Worm (Caenorhabditis elegans) whole organism, mixed stage, embryonic: ENCODE results near the gene Y17G9B.4.

ENCODE experiments used
- M03D4.4 ChIP-seq: sonication (generic microtip); optimal IDR thresholded peaks from 2 replicates; lab custom pipeline; 2017; ENCODE audit warnings: mild to moderate bottlenecking, missing genetic modification characterization, missing compliant biosample characterization
- bed-3 ChIP-seq: fragments of 200-800 bp; sonication (Bioruptor generic); optimal IDR thresholded peaks from 3 replicates; lab custom pipeline; 2018; ENCODE audit warnings: mild to moderate bottlenecking, missing genetic modification characterization, moderate library complexity, missing compliant biosample characterization
- blmp-1 ChIP-seq: fragments of 150-350 bp; optimal IDR thresholded peaks from 2 replicates; lab custom pipeline; 2014; ENCODE audit warnings: missing biosample characterization, missing genetic modification characterization
- ceh-39 ChIP-seq: fragments of 150-350 bp; optimal IDR thresholded peaks from 2 replicates; lab custom pipeline; 2014; ENCODE audit warnings: missing biosample characterization, missing genetic modification characterization
- ceh-43 ChIP-seq: fragments of 200-800 bp; sonication (Bioruptor generic); optimal IDR thresholded peaks from 2 replicates; lab custom pipeline; 2018; ENCODE audit warnings: mild to moderate bottlenecking, missing genetic modification characterization, moderate library complexity, missing compliant biosample characterization
- ceh-83 ChIP-seq: fragments of 200-800 bp; sonication (Bioruptor generic); optimal IDR thresholded peaks from 2 replicates; lab custom pipeline; 2018; ENCODE audit warnings: mild to moderate bottlenecking, missing genetic modification characterization, missing compliant biosample characterization
- cnd-1 ChIP-seq: fragments of 200-800 bp; sonication (Bioruptor generic); optimal IDR thresholded peaks from 2 replicates; lab custom pipeline; 2018; ENCODE audit warnings: mild to moderate bottlenecking, missing genetic modification characterization, missing compliant biosample characterization
- drap-1 ChIP-seq: fragments of 200-800 bp; sonication (Bioruptor generic); optimal IDR thresholded peaks from 3 replicates; lab custom pipeline; 2018; ENCODE audit warnings: mild to moderate bottlenecking, missing genetic modification characterization, missing compliant biosample characterization
- elt-3 ChIP-seq: fragments of 150-350 bp; optimal IDR thresholded peaks from 2 replicates; lab custom pipeline; 2014; ENCODE audit warnings: missing biosample characterization, missing genetic modification characterization
- flh-1 ChIP-seq: fragments of 200-800 bp; sonication (Bioruptor generic); optimal IDR thresholded peaks from 2 replicates; lab custom pipeline; 2018; ENCODE audit warnings: mild to moderate bottlenecking, missing genetic modification characterization, moderate library complexity, missing compliant biosample characterization
- ham-2 ChIP-seq: fragments of 200-800 bp; sonication (Bioruptor generic); optimal IDR thresholded peaks from 2 replicates; lab custom pipeline; 2018; ENCODE audit warnings: mild to moderate bottlenecking, missing genetic modification characterization, missing compliant biosample characterization
- lin-13 ChIP-seq: fragments of 150-350 bp; optimal IDR thresholded peaks from 2 replicates; lab custom pipeline; 2014; ENCODE audit warnings: missing biosample characterization, missing genetic modification characterization
- lin-32 ChIP-seq: fragments of 200-800 bp; sonication (Bioruptor generic); optimal IDR thresholded peaks from 2 replicates; lab custom pipeline; 2018; ENCODE audit warnings: mild to moderate bottlenecking, missing genetic modification characterization, missing compliant biosample characterization
- lsy-2 ChIP-seq: fragments of 150-350 bp; optimal IDR thresholded peaks from 2 replicates; lab custom pipeline; 2014; ENCODE audit warnings: missing biosample characterization, missing genetic modification characterization
- mab-5 ChIP-seq: fragments of 150-350 bp; optimal IDR thresholded peaks from 2 replicates; lab custom pipeline; 2014; ENCODE audit warnings: missing biosample characterization, missing genetic modification characterization
- mep-1 ChIP-seq: fragments of 150-350 bp; optimal IDR thresholded peaks from 2 replicates; lab custom pipeline; 2017; ENCODE audit warnings: missing biosample characterization, missing genetic modification reagents, missing genetic modification characterization, inconsistent platforms
- mls-2 ChIP-seq: sonication (generic microtip); optimal IDR thresholded peaks from 2 replicates; lab custom pipeline; 2016; ENCODE audit warnings: mild to moderate bottlenecking, missing genetic modification characterization, moderate library complexity, missing compliant biosample characterization
- nhr-12 ChIP-seq: fragments of 150-350 bp; optimal IDR thresholded peaks from 2 replicates; lab custom pipeline; 2014; ENCODE audit warnings: missing biosample characterization, missing genetic modification characterization
- nhr-2 ChIP-seq: fragments of 150-350 bp; optimal IDR thresholded peaks from 2 replicates; lab custom pipeline; 2014; ENCODE audit warnings: missing biosample characterization, missing genetic modification characterization
- nhr-28 ChIP-seq: fragments of 150-350 bp; optimal IDR thresholded peaks from 2 replicates; lab custom pipeline; 2014; ENCODE audit warnings: missing biosample characterization, missing genetic modification characterization
- nhr-76 ChIP-seq: sonication (generic microtip); optimal IDR thresholded peaks from 2 replicates; lab custom pipeline; 2017; ENCODE audit warnings: missing biosample characterization, missing genetic modification characterization
- pha-4 ChIP-seq: fragments of 150-350 bp; optimal IDR thresholded peaks from 2 replicates; lab custom pipeline; 2018; ENCODE audit warnings: missing biosample characterization, missing genetic modification reagents, missing genetic modification characterization
- sem-2 ChIP-seq: fragments of 200-800 bp; sonication (Bioruptor generic); optimal IDR thresholded peaks from 2 replicates; lab custom pipeline; 2018; ENCODE audit warnings: mild to moderate bottlenecking, missing genetic modification characterization, missing compliant biosample characterization
- snpc-4 ChIP-seq: fragments of 150-350 bp; optimal IDR thresholded peaks from 2 replicates; lab custom pipeline; 2014; ENCODE audit warnings: missing biosample characterization, missing genetic modification characterization
- sptf-1 ChIP-seq: sonication (generic microtip); optimal IDR thresholded peaks from 2 replicates; lab custom pipeline; 2017; ENCODE audit warnings: mild to moderate bottlenecking, missing genetic modification characterization, moderate library complexity, missing compliant biosample characterization
- tbx-8 ChIP-seq: fragments of 200-800 bp; sonication (Bioruptor generic); optimal IDR thresholded peaks from 2 replicates; lab custom pipeline; 2018; ENCODE audit warnings: mild to moderate bottlenecking, missing genetic modification characterization, moderate library complexity, missing compliant biosample characterization
- unc-120 ChIP-seq: sonication (generic microtip); optimal IDR thresholded peaks from 2 replicates; lab custom pipeline; 2017; ENCODE audit warnings: missing genetic modification characterization, missing compliant biosample characterization; ENCODE audit not compliant: poor library complexity, severe bottlenecking
- unc-39 ChIP-seq: fragments of 150-350 bp; optimal IDR thresholded peaks from 2 replicates; lab custom pipeline; 2014; ENCODE audit warnings: missing biosample characterization, missing genetic modification characterization
- unc-62 ChIP-seq: fragments of 150-350 bp; optimal IDR thresholded peaks from 2 replicates; lab custom pipeline; 2014; ENCODE audit warnings: missing biosample characterization, missing genetic modification reagents, missing genetic modification characterization
- zip-8 ChIP-seq: fragments of 150-350 bp; optimal IDR thresholded peaks from 2 replicates; lab custom pipeline; 2014; ENCODE audit warnings: missing biosample characterization, missing genetic modification characterization

The Y17G9B.4 gene

DNA sequence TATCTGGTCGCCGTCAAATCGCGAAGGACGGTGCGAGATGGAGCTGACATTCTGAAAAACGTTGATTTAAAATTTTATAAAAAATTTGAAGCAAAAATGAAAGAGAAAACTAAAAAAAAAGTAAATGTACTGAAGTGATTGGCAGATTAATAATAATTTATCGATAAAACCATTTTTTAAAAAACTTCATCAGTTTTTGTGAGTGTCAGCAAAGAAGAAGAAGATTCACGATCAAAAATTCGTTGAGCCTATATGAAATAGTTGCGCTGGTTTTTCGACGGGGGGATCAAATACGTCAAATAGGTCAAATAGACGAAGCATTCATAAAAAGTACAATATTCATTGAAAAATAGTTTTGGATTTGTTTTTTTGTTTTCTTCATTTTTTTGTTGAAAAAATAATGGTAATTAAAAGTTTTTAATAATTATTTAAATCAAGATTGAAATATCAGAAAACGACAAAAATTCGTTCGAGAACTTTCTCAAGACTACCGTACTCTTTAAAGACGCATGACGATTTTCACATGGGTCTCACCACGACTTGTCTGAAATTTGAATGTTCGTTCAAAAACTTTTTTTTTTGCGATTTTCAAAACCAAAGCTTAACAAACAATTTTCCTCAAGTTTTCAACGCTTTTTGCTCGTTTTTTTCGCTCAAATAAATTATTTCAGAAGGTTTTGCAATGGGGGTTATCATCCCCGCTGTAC lies 8.6 kb downstream of the Y17G9B.4 start, which contains the start of the genes memi-1 and cyp-31A3:
Gene memi-1 (minus strand): TSS at position 51 of the 707 bp plus-strand sequence.
Gene cyp-31A3 (plus strand): TSS at position 672 of the 707 bp plus-strand sequence.
- TF ChIP-seq nhr-76 (tag; lab: Kevin White, UChicago) (no peak), drap-1 (GFP tag; lab: Kevin White, UChicago) (no peak), snpc-4 (tag; lab: Kevin White, UChicago) (no peak), unc-120 (no peak), lin-32 (GFP tag; lab: Kevin White, UChicago) (no peak), elt-3 (tag; lab: Kevin White, UChicago) (no peak), nhr-28 (tag; lab: Kevin White, UChicago) (no peak), cnd-1 (tag; lab: Kevin White, UChicago) (no peak), zip-8 (tag; lab: Kevin White, UChicago) (no peak), lsy-2 (tag; lab: Kevin White, UChicago) (no peak), unc-62 (GFP tag; lab: Kevin White, UChicago) (no peak), pha-4 (tag; lab: Kevin White, UChicago) (no peak), nhr-12 (no peak), sem-2 (GFP tag; lab: Kevin White, UChicago) (no peak), tbx-8 (GFP tag; lab: Kevin White, UChicago) (no peak), ceh-39 (tag; lab: Kevin White, UChicago) (no peak)

DNA sequence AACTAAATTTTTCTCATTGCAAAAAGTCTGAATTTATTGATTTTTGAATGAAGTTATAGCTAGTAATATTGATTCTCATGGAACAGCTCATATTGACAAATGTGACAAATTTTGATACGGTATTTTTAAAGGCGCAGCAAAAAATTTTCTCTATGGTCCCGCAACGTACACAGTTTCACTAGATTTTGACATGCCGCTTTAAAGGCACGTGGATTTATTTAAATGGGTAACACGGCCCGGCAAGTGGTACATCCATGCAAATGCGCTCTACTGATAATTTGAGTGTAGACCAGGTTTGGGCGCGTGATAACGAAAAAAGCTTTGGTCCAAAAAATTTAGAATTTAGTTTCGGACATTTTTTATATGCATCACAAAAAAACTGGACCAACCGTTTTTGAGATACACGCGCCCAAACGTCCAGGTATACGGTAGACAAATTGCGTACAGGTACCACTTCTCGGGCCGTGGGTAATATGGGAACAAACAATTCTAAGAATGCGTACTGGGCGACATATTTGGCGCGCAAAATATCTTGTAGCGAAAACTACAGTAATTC lies 11.1 kb downstream of the Y17G9B.4 start:
- TF ChIP-seq lsy-2 (tag; lab: Kevin White, UChicago): peak; percentile 4

DNA sequence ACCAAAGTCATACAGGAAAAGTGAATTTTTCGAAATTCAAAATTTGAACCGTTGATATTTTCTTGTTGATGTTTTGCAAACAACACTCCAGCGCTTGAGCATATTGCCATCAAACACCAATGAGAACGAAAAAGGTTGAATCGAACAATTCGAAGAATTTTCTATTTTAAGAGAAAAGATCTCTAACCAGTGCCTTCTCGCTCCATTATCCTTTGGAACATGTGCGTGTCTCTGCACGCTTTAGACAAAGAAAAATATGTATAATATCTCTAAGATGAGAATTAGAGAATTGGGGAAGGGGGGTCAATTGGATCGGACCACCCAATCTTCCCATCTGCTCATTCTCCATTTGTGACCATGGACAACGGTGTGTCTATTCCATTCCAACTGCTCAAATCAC lies 11.9 kb downstream of the Y17G9B.4 start, which contains the start of gene Y17G9B.2:
Gene Y17G9B.2 (plus strand): TSS at position 301 of the 400 bp plus-strand sequence.
- TF ChIP-seq lin-13 (tag; lab: Kevin White, UChicago) (no peak), flh-1 (GFP tag; lab: Kevin White, UChicago) (no peak), mls-2 (tag; lab: Kevin White, UChicago) (no peak), nhr-12 (no peak), ceh-39 (tag; lab: Kevin White, UChicago) (no peak), sptf-1 (tag; lab: Kevin White, UChicago) (no peak), mab-5 (tag; lab: Kevin White, UChicago) (no peak), ceh-83 (GFP tag; lab: Kevin White, UChicago) (no peak), ham-2 (no peak), lin-32 (GFP tag; lab: Kevin White, UChicago) (no peak), blmp-1 (tag; lab: Kevin White, UChicago) (no peak)
- TF ChIP-seq, all 35 proteins: peak for 0

DNA sequence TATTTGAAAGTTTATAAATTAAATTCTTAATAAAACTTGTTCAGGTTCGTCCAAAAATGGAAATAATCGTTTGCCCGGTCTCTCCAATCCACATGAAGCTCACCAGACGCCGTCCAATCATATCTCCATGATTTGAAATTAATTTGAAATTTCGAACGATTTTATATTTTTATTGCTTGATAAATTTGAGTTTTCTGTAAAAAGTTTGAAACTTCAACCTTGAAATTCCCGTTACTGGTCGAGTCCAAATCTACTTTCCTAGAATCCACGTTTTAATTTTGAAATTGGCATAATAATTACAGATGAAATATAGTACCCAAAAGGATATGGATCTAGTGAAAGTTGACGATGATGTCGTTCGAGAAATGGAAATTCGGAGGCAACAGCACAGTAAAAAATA lies 12.5 kb downstream of the Y17G9B.4 start, which contains the start of gene npp-26:
Gene npp-26 (plus strand): TSS at position 301 of the 400 bp plus-strand sequence.
- TF ChIP-seq mep-1 (tag; lab: Kevin White, UChicago) (no peak), ceh-39 (tag; lab: Kevin White, UChicago) (no peak), bed-3 (GFP tag; lab: Kevin White, UChicago) (no peak), mab-5 (tag; lab: Kevin White, UChicago) (no peak), unc-39 (tag; lab: Kevin White, UChicago) (no peak), elt-3 (tag; lab: Kevin White, UChicago) (no peak), flh-1 (GFP tag; lab: Kevin White, UChicago) (no peak), snpc-4 (tag; lab: Kevin White, UChicago) (no peak), cnd-1 (tag; lab: Kevin White, UChicago) (no peak), blmp-1 (tag; lab: Kevin White, UChicago) (no peak), nhr-2 (tag; lab: Kevin White, UChicago) (no peak), lsy-2 (tag; lab: Kevin White, UChicago) (no peak), M03D4.4 (no peak), ceh-43 (GFP tag; lab: Kevin White, UChicago) (no peak), zip-8 (tag; lab: Kevin White, UChicago) (no peak), unc-120 (no peak)
